Fruit fly (Drosophila melanogaster) S2 (cell line): ENCODE data around the gene lsn.

Experiments used
- CG8478 ChIP-seq: fragments of >200 bp; optimal IDR thresholded peaks from 2 replicates; lab custom pipeline; 2018
- CTCF ChIP-seq, 2 experiments: fragments of >200 bp; optimal IDR thresholded peaks; 2 replicates each; lab custom pipeline; 2018

The lsn gene

dm6 chr3R:21846559-21846958 is 18.4 kb upstream of the lsn start, which contains the start of gene Gr93d:
Gene Gr93d (minus strand): TSS chr3R:21846659.
- TF ChIP-seq CTCF (optimal IDR thresholded peaks at IDR 0.05; lab: Kevin White, UChicago), result no peak
- no peak for TF ChIP-seq CG8478 (lab: Kevin White, UChicago)

- TF ChIP-seq CG8478 (lab: Kevin White, UChicago), result no peak
- TF ChIP-seq CTCF (optimal IDR thresholded peaks at IDR 0.05; lab: Kevin White, UChicago), result no peak
Observed at dm6 chr3R:21847438-21847837, 17.5 kb upstream of the lsn start.

dm6 chr3R:21848271-21848670 is 16.7 kb upstream of the lsn start:
- TF ChIP-seq CTCF (optimal IDR thresholded peaks at IDR 0.05; lab: Kevin White, UChicago), result no peak
- no peak for TF ChIP-seq CG8478 (lab: Kevin White, UChicago)

- TF ChIP-seq CG8478 (lab: Kevin White, UChicago) (no peak), CTCF (optimal IDR thresholded peaks at IDR 0.05; lab: Kevin White, UChicago) (no peak)
Observed at dm6 chr3R:21848987-21849442, 16.0 kb upstream of the lsn start.

- TF ChIP-seq CG8478 (lab: Kevin White, UChicago) (no peak), CTCF (optimal IDR thresholded peaks at IDR 0.05; lab: Kevin White, UChicago) (peak in 1 of 2 experiments; percentile 6)
Observed at dm6 chr3R:21849988-21850460, 14.9 kb upstream of the lsn start.

- TF ChIP-seq CTCF (optimal IDR thresholded peaks at IDR 0.05; lab: Kevin White, UChicago), result no peak
Observed at dm6 chr3R:21851592-21852578, 13.1 kb upstream of the lsn start.

dm6 chr3R:21852579-21853233 is 12.3 kb upstream of the lsn start:
- no peak for TF ChIP-seq CTCF (optimal IDR thresholded peaks at IDR 0.05; lab: Kevin White, UChicago)
- TF ChIP-seq CG8478 (lab: Kevin White, UChicago), result no peak

dm6 chr3R:21853618-21854573 is 11.1 kb upstream of the lsn start:
- TF ChIP-seq CG8478 (lab: Kevin White, UChicago) (no peak), CTCF (optimal IDR thresholded peaks at IDR 0.05; lab: Kevin White, UChicago) (no peak)

dm6 chr3R:21854574-21855468 is 10.1 kb upstream of the lsn start:
- no peak for TF ChIP-seq CG8478 (lab: Kevin White, UChicago)
- no peak for TF ChIP-seq CTCF (optimal IDR thresholded peaks at IDR 0.05; lab: Kevin White, UChicago)

- TF ChIP-seq CG8478 (lab: Kevin White, UChicago), result no peak
- TF ChIP-seq CTCF (optimal IDR thresholded peaks at IDR 0.05; lab: Kevin White, UChicago), result no peak
Observed at dm6 chr3R:21855469-21855826, 9.5 kb upstream of the lsn start.

- no peak for TF ChIP-seq CG8478 (lab: Kevin White, UChicago)
- TF ChIP-seq CTCF (optimal IDR thresholded peaks at IDR 0.05; lab: Kevin White, UChicago), result peak in 1 of 2 experiments; percentile 22
Observed at dm6 chr3R:21856098-21856872, 8.7 kb upstream of the lsn start, which contains the start of gene glec. Gene glec (minus strand): TSS chr3R:21856266.

dm6 chr3R:21856873-21857243 is 8.1 kb upstream of the lsn start:
- no peak for TF ChIP-seq CG8478 (lab: Kevin White, UChicago)
- TF ChIP-seq CTCF (optimal IDR thresholded peaks at IDR 0.05; lab: Kevin White, UChicago), result no peak
